Fruit fly (Drosophila melanogaster) whole organism, embryonic: Measurements from ENCODE around the gene Nepl18.

Experiments
- Awh ChIP-seq: fragments of 200-800 bp; sonication (Bioruptor generic); IDR thresholded peaks from 2 replicates; pipeline ENCODE4, ENCODE4 v1.3.6; 2022; ENCODE audit warnings: missing biosample characterization, missing genetic modification characterization
- Bdp1 ChIP-seq: fragments of 200-800 bp; sonication (Bioruptor generic); optimal IDR thresholded peaks from 3 replicates; lab custom pipeline; 2016; ENCODE audit warnings: missing biosample characterization, missing genetic modification characterization
- BtbVII ChIP-seq: fragments of 200-800 bp; sonication (Bioruptor generic); optimal IDR thresholded peaks from 3 replicates; lab custom pipeline; 2017; ENCODE audit warnings: missing biosample characterization, mild to moderate bottlenecking, missing genetic modification characterization
- CG1024 ChIP-seq: fragments of 200-800 bp; sonication (Bioruptor generic); IDR thresholded peaks from 2 replicates; pipeline ENCODE4 v1.3.6; 2022; ENCODE audit warnings: missing biosample characterization, missing genetic modification characterization
- CG10267 ChIP-seq: fragments of 200-800 bp; sonication (Bioruptor generic); optimal IDR thresholded peaks from 2 replicates; lab custom pipeline; 2018; ENCODE audit warnings: missing biosample characterization, mild to moderate bottlenecking, missing genetic modification characterization, moderate library complexity
- CG11247 ChIP-seq: fragments of 200-800 bp; sonication (Bioruptor generic); IDR thresholded peaks from 2 replicates; pipeline ENCODE4 v1.3.6; 2022; ENCODE audit warnings: missing biosample characterization, missing genetic modification characterization
- CG11398 ChIP-seq: fragments of 200-800 bp; sonication (Bioruptor generic); optimal IDR thresholded peaks from 2 replicates; lab custom pipeline; 2016; ENCODE audit warnings: missing biosample characterization, missing genetic modification characterization
- CG13287 ChIP-seq: fragments of 200-800 bp; sonication (Bioruptor generic); IDR thresholded peaks from 2 replicates; pipeline ENCODE4 v1.3.6; 2022; ENCODE audit warnings: missing biosample characterization, missing genetic modification characterization; ENCODE audit not compliant: partially characterized antibody
- CG14014 ChIP-seq: fragments of 200-800 bp; sonication (Bioruptor generic); IDR thresholded peaks from 2 replicates; pipeline ENCODE4 v1.3.6; 2022; ENCODE audit warnings: missing biosample characterization, missing genetic modification characterization
- CG1529 ChIP-seq: fragments of 200-800 bp; sonication (Bioruptor generic); optimal IDR thresholded peaks from 3 replicates; lab custom pipeline; 2018; ENCODE audit warnings: missing biosample characterization, missing genetic modification characterization
- CG1602 ChIP-seq: fragments of 200-800 bp; sonication (Bioruptor generic); optimal IDR thresholded peaks from 3 replicates; lab custom pipeline; 2016; ENCODE audit warnings: missing biosample characterization, missing genetic modification characterization
- CG16815 ChIP-seq: fragments of 200-800 bp; sonication (Bioruptor generic); optimal IDR thresholded peaks from 3 replicates; lab custom pipeline; 2017; ENCODE audit warnings: missing biosample characterization, mild to moderate bottlenecking, missing genetic modification characterization
- CG18476 ChIP-seq: fragments of 200-800 bp; sonication (Bioruptor generic); optimal IDR thresholded peaks from 2 replicates; lab custom pipeline; 2016; ENCODE audit warnings: missing biosample characterization, mild to moderate bottlenecking, missing genetic modification characterization
- CG30431 ChIP-seq: fragments of 200-800 bp; sonication (Bioruptor generic); optimal IDR thresholded peaks from 2 replicates; lab custom pipeline; 2017; ENCODE audit warnings: missing biosample characterization, missing genetic modification characterization
- CG3163 ChIP-seq: fragments of 200-800 bp; sonication (Bioruptor generic); optimal IDR thresholded peaks from 3 replicates; lab custom pipeline; 2016; ENCODE audit warnings: missing biosample characterization, missing genetic modification characterization
- CG34422 ChIP-seq: fragments of 200-800 bp; sonication (Bioruptor generic); IDR thresholded peaks from 3 replicates; pipeline ENCODE4 v1.3.6; 2022; ENCODE audit warnings: missing biosample characterization, missing genetic modification characterization
- CG4360 ChIP-seq: fragments of 200-800 bp; sonication (Bioruptor generic); IDR thresholded peaks from 2 replicates; pipeline ENCODE4 v1.3.6; 2022; ENCODE audit warnings: missing biosample characterization, missing genetic modification characterization
- CG4730 ChIP-seq: fragments of 200-800 bp; sonication (Bioruptor generic); IDR thresholded peaks from 2 replicates; pipeline ENCODE4 v1.3.6; 2022; ENCODE audit warnings: missing biosample characterization, missing genetic modification characterization
- CG6689 ChIP-seq: fragments of 200-800 bp; sonication (Bioruptor generic); IDR thresholded peaks from 2 replicates; pipeline ENCODE4 v1.3.6; 2022; ENCODE audit warnings: missing biosample characterization, missing genetic modification characterization
- CG6854 ChIP-seq: fragments of 200-800 bp; sonication (Bioruptor generic); optimal IDR thresholded peaks from 3 replicates; lab custom pipeline; 2017; ENCODE audit warnings: missing biosample characterization, mild to moderate bottlenecking, missing genetic modification characterization
- CG7786 ChIP-seq: fragments of 200-800 bp; sonication (Bioruptor generic); optimal IDR thresholded peaks from 2 replicates; lab custom pipeline; 2016; ENCODE audit warnings: missing biosample characterization, missing genetic modification characterization
- CTCF ChIP-seq: fragments of 200-800 bp; sonication (Bioruptor generic); optimal IDR thresholded peaks from 2 replicates; lab custom pipeline; 2017; ENCODE audit warnings: missing biosample characterization, mild to moderate bottlenecking, missing genetic modification characterization, moderate library complexity
- CrebB ChIP-seq: fragments of 200-800 bp; sonication (Bioruptor generic); optimal IDR thresholded peaks from 3 replicates; lab custom pipeline; 2018; ENCODE audit warnings: missing biosample characterization, mild to moderate bottlenecking, missing genetic modification characterization
- Dll ChIP-seq: fragments of 200-800 bp; sonication (Bioruptor generic); IDR thresholded peaks from 4 replicates; pipeline ENCODE4 v1.3.6; 2022; ENCODE audit warnings: missing biosample characterization, missing genetic modification characterization; ENCODE audit not compliant: partially characterized antibody
- Eip74EF ChIP-seq, 2 experiments: fragments of 200-800 bp in 1 of 2; fragments of >200 bp in 1 of 2; sonication (Bioruptor generic) in 1 of 2; optimal IDR thresholded peaks; 2 replicates each; lab custom pipeline; 2017 to 2019; ENCODE audit warnings: missing biosample characterization in 2 of 2, missing genetic modification characterization in 2 of 2, mild to moderate bottlenecking in 1 of 2, moderate library complexity in 1 of 2
- Gsc ChIP-seq: fragments of 200-800 bp; sonication (Bioruptor generic); IDR thresholded peaks from 2 replicates; pipeline ENCODE4 v1.3.6; 2022; ENCODE audit warnings: missing biosample characterization, missing genetic modification characterization
- Gug ChIP-seq: fragments of 200-800 bp; sonication (Bioruptor generic); IDR thresholded peaks from 4 replicates; pipeline ENCODE4 v1.3.6; 2022; ENCODE audit warnings: missing biosample characterization, missing genetic modification characterization
- HmgZ ChIP-seq: fragments of 200-800 bp; sonication (Bioruptor generic); optimal IDR thresholded peaks from 2 replicates; lab custom pipeline; 2018; ENCODE audit warnings: missing biosample characterization, mild to moderate bottlenecking, missing genetic modification characterization
- Med ChIP-seq: fragments of 200-800 bp; sonication (Bioruptor generic); peaks from one replicate; lab custom pipeline; 2016; ENCODE audit warnings: missing biosample characterization, missing genetic modification characterization, mild to moderate bottlenecking, inconsistent platforms, moderate library complexity
- Meics ChIP-seq: fragments of 200-800 bp; sonication (Bioruptor generic); optimal IDR thresholded peaks from 2 replicates; lab custom pipeline; 2017; ENCODE audit warnings: missing biosample characterization, mild to moderate bottlenecking, missing genetic modification characterization
- NC2β ChIP-seq: fragments of 200-800 bp; sonication (Bioruptor generic); optimal IDR thresholded peaks from 2 replicates; lab custom pipeline; 2016; ENCODE audit warnings: missing biosample characterization, missing genetic modification characterization
- Scr ChIP-seq: fragments of 200-800 bp; sonication (Bioruptor generic); IDR thresholded peaks from 2 replicates; pipeline ENCODE4 v1.3.6; 2022; ENCODE audit warnings: missing biosample characterization, missing genetic modification characterization; ENCODE audit not compliant: partially characterized antibody
- ash1 ChIP-seq: fragments of 200-800 bp; sonication (Bioruptor generic); optimal IDR thresholded peaks from 2 replicates; lab custom pipeline; 2018; ENCODE audit warnings: missing biosample characterization, mild to moderate bottlenecking, missing genetic modification characterization
- bbx ChIP-seq: fragments of 200-800 bp; sonication (Bioruptor generic); IDR thresholded peaks from 2 replicates; pipeline ENCODE4 v1.3.6; 2022; ENCODE audit warnings: missing biosample characterization, missing genetic modification characterization; ENCODE audit not compliant: partially characterized antibody
- br ChIP-seq: fragments of >200 bp; optimal IDR thresholded peaks from 2 replicates; lab custom pipeline; 2017
- cwo ChIP-seq: fragments of 200-800 bp; sonication (Bioruptor generic); optimal IDR thresholded peaks from 3 replicates; lab custom pipeline; 2017; ENCODE audit warnings: missing biosample characterization, missing genetic modification characterization, mild to moderate bottlenecking, moderate library complexity, missing genetic modification reagents
- danr ChIP-seq: fragments of 200-800 bp; sonication (Bioruptor generic); IDR thresholded peaks from 2 replicates; pipeline ENCODE4 v1.3.6; 2022; ENCODE audit warnings: missing biosample characterization, missing genetic modification characterization
- ftz-f1 ChIP-seq: fragments of 200-800 bp; sonication (Bioruptor generic); optimal IDR thresholded peaks from 2 replicates; lab custom pipeline; 2016; ENCODE audit warnings: missing biosample characterization, missing genetic modification characterization
- gcm ChIP-seq: fragments of 200-800 bp; sonication (Bioruptor generic); optimal IDR thresholded peaks from 2 replicates; lab custom pipeline; 2019; ENCODE audit warnings: missing biosample characterization, mild to moderate bottlenecking, missing genetic modification characterization, moderate library complexity
- gsb-n ChIP-seq: fragments of 200-800 bp; sonication (Bioruptor generic); optimal IDR thresholded peaks from 3 replicates; lab custom pipeline; 2018; ENCODE audit warnings: missing biosample characterization, mild to moderate bottlenecking, missing genetic modification characterization
- ham ChIP-seq: fragments of 200-800 bp; sonication (Bioruptor generic); IDR thresholded peaks from 2 replicates; pipeline ENCODE4 v1.3.6; 2022; ENCODE audit warnings: missing biosample characterization, missing genetic modification characterization
- insv ChIP-seq, 2 experiments: fragments of 200-800 bp; sonication (Bioruptor generic); optimal IDR thresholded peaks; 3 replicates each; lab custom pipeline; 2016 to 2018; ENCODE audit warnings: missing biosample characterization in 2 of 2, missing genetic modification characterization in 2 of 2
- jing ChIP-seq: fragments of 200-800 bp; sonication (Bioruptor generic); optimal IDR thresholded peaks from 2 replicates; lab custom pipeline; 2018; ENCODE audit warnings: missing biosample characterization, mild to moderate bottlenecking, missing genetic modification characterization
- nom ChIP-seq: fragments of 200-800 bp; sonication (Bioruptor generic); optimal IDR thresholded peaks from 2 replicates; lab custom pipeline; 2017; ENCODE audit warnings: missing biosample characterization, missing genetic modification characterization, mild to moderate bottlenecking, moderate library complexity, missing genetic modification reagents
- phol ChIP-seq: fragments of 200-800 bp; sonication (Bioruptor generic); optimal IDR thresholded peaks from 3 replicates; lab custom pipeline; 2018; ENCODE audit warnings: missing biosample characterization, mild to moderate bottlenecking, missing genetic modification characterization, moderate library complexity
- ro ChIP-seq: fragments of 200-800 bp; sonication (Bioruptor generic); IDR thresholded peaks from 2 replicates; pipeline ENCODE4 v1.3.6; 2022; ENCODE audit warnings: missing biosample characterization, missing genetic modification characterization
- run ChIP-seq: fragments of 200-800 bp; sonication (Bioruptor generic); optimal IDR thresholded peaks from 3 replicates; lab custom pipeline; 2018; ENCODE audit warnings: missing biosample characterization, mild to moderate bottlenecking, missing genetic modification characterization
- scrt ChIP-seq: fragments of 200-800 bp; sonication (Bioruptor generic); optimal IDR thresholded peaks from 2 replicates; lab custom pipeline; 2018; ENCODE audit warnings: missing biosample characterization, mild to moderate bottlenecking, missing genetic modification characterization, moderate library complexity
- sna ChIP-seq: fragments of 200-800 bp; sonication (Bioruptor generic); IDR thresholded peaks from 2 replicates; pipeline ENCODE4 v1.3.6; 2022; ENCODE audit warnings: missing biosample characterization, missing genetic modification characterization; ENCODE audit not compliant: partially characterized antibody
- tna ChIP-seq: fragments of 200-800 bp; sonication (Bioruptor generic); IDR thresholded peaks from 2 replicates; pipeline ENCODE4 v1.3.6; 2022; ENCODE audit warnings: missing biosample characterization, missing genetic modification characterization; ENCODE audit not compliant: partially characterized antibody
- toy ChIP-seq: fragments of 200-800 bp; sonication (Bioruptor generic); IDR thresholded peaks from 2 replicates; pipeline ENCODE4 v1.3.6; 2022; ENCODE audit warnings: missing biosample characterization, missing genetic modification characterization
- yki ChIP-seq: fragments of >200 bp; optimal IDR thresholded peaks from 3 replicates; lab custom pipeline; 2018

Nepl18 gene

DNA sequence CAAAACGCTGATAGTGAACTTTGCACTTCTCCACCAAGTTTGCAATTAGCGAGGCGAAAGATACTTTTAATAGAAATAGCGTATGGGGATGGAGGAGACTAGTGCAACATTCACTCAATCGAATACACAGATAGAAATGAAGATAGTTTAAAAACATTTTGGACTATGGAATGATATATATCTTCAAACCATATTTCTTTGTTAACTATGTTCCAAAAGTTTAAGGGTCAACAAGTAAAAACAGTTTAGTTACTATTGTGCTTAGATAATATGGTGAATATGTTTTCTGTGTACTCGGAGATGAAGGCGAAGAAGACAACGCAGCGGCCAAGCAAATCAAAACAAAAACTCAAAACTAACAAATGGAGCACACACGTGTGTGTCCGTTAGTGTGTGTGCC lies 28.8 kb downstream of the Nepl18 start (continued):
- TF ChIP-seq CG11247 (GFP tag; lab: Robert Waterston, UW) (0 out of 2 replicates have a peak, but pooled peaks have one; percentile 16), NC2β (no peak), CG11398 (GFP tag; lab: Kevin White, UChicago) (no peak), Scr (no peak), CG6854 (GFP tag; lab: Kevin White, UChicago) (no peak), insv (GFP tag; optimal IDR thresholded peaks at IDR 0.05; lab: Kevin White, UChicago) (no peak), CG13287 (GFP tag; lab: Robert Waterston, UW) (no peak), Med (GFP tag; lab: Kevin White, UChicago) (peak; percentile 56), gsb-n (tag; lab: Kevin White, UChicago) (peak; percentile 48), yki (no peak), ftz-f1 (GFP tag; lab: Kevin White, UChicago) (no peak), Bdp1 (GFP tag; lab: Kevin White, UChicago) (no peak), CG1529 (no peak), phol (tag; lab: Kevin White, UChicago) (peak; percentile 69), CG14014 (GFP tag; lab: Robert Waterston, UW) (0 out of 2 replicates have a peak, but pooled peaks have one; percentile 38), HmgZ (no peak), Gug (GFP tag; lab: Robert Waterston, UW) (no peak), br (lab: Kevin White, UChicago) (no peak), CG1024 (GFP tag; lab: Robert Waterston, UW) (no peak; the same call in 1 of the 2 replicates), ash1 (GFP tag; lab: Kevin White, UChicago) (no peak), cwo (GFP tag; lab: Kevin White, UChicago) (no peak), CG34422 (GFP tag; lab: Robert Waterston, UW) (0 out of 3 replicates have a peak, but pooled peaks have one; percentile 42), Gsc (GFP tag; lab: Robert Waterston, UW) (no peak), bbx (no peak), CG18476 (GFP tag; lab: Kevin White, UChicago) (no peak), ro (GFP tag; lab: Robert Waterston, UW) (no peak), scrt (no peak), sna (GFP tag; lab: Robert Waterston, UW) (no peak), CG10267 (peak; percentile 5), CG30431 (no peak), jing (GFP tag; lab: Kevin White, UChicago) (peak; percentile 15), CG4730 (GFP tag; lab: Robert Waterston, UW) (no peak), BtbVII (GFP tag; lab: Kevin White, UChicago) (peak; percentile 3), nom (GFP tag; lab: Kevin White, UChicago) (no peak), ham (GFP tag; lab: Robert Waterston, UW) (no peak), CTCF (no peak), Awh (GFP tag; lab: Robert Waterston, UW) (peak; percentile 64; the same call in 1 of the 2 replicates), gcm (no peak), run (tag; lab: Kevin White, UChicago) (no peak), toy (GFP tag; lab: Robert Waterston, UW) (no peak), Eip74EF (GFP tag; optimal IDR thresholded peaks at IDR 0.05; lab: Kevin White, UChicago) (no peak), CG1602 (GFP tag; lab: Kevin White, UChicago) (no peak), Dll (GFP tag; lab: Robert Waterston, UW) (no peak), Meics (GFP tag; lab: Kevin White, UChicago) (peak; percentile 35), tna (GFP tag; lab: Robert Waterston, UW) (no peak), CG3163 (GFP tag; lab: Kevin White, UChicago) (no peak), CG4360 (GFP tag; lab: Robert Waterston, UW) (no peak), danr (GFP tag; lab: Robert Waterston, UW) (no peak), CG6689 (GFP tag; lab: Robert Waterston, UW) (peak; percentile 60), CrebB (tag; lab: Kevin White, UChicago) (no peak), CG7786 (GFP tag; lab: Kevin White, UChicago) (no peak), CG16815 (GFP tag; lab: Kevin White, UChicago) (no peak)
